Worm (Caenorhabditis elegans) whole organism, L4/young adult: ENCODE results near the gene R11F4.1.

Experiments
- dao-5 ChIP-seq: sonication (generic microtip); optimal IDR thresholded peaks from 2 replicates; lab custom pipeline; 2016; ENCODE audit warnings: missing genotype, missing genetic modification characterization, moderate library complexity, missing compliant biosample characterization
- him-1 ChIP-seq: sonication (generic microtip); optimal IDR thresholded peaks from 2 replicates; lab custom pipeline; 2016; ENCODE audit warnings: missing genotype, missing genetic modification reagents, missing genetic modification characterization, missing compliant biosample characterization

ce11 chrII:4067258-4067657 is 24.5 kb upstream of the R11F4.1 start, which contains the start of gene W06A11.1:
- no peak for TF ChIP-seq dao-5
- no peak for TF ChIP-seq him-1 (tag; lab: Kevin White, UChicago)
